Fruit fly (Drosophila melanogaster): Measurements from ENCODE around the gene msb1l.
A peak's percentile ranks its signal among the peaks of the same experiment; 100 is the strongest.

Gene msb1l

DNA sequence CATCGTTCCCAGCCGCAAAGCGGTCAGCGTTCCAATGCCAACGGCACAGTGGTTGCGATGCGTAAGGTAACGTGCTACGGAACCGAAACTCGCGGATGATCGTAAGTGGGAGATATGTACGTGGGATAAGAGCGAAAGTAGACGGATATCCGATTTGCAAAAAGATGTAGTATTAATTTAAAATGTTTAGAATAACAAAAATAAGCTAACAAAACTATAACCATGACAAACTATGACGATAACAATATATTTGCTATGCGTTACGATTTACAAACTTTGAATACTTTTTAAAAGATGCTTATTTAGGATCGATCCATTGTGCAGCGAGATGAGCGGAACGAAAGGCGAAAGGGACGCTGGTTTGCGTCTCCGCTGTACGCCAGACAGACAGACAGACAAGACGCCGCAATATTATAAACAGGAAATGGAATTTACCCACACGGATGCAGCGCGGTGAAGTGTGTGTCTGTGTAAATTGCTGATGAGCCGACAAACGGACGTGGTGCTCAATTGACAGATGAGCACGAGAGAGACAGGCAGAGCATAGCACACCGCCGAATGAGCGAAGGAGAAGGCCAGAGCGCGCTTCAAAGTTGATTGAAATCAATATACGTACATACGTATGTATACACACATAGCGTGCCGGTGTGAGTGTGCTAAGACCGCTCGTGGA, 1.7 kb upstream of the msb1l start:
- TF ChIP-seq CG13204 (GFP tag; optimal IDR thresholded peaks at IDR 0.05) = peak; percentile 91
- TF ChIP-seq CG8159 (tag; optimal IDR thresholded peaks at IDR 0.05) = peak; percentile 97
- peak; percentile 83 for TF ChIP-seq rn (GFP tag; IDR thresholded peaks at IDR 0.05)
- peak; percentile 93 for TF ChIP-seq Snoo (tag; optimal IDR thresholded peaks at IDR 0.05)
- TF ChIP-seq D1 (tag; optimal IDR thresholded peaks at IDR 0.05) = peak; percentile 94
- peak; percentile 98 for TF ChIP-seq CG8301 (tag; optimal IDR thresholded peaks at IDR 0.05)
- peak; percentile 86 for TF ChIP-seq gl (tag; optimal IDR thresholded peaks at IDR 0.05)
- peak; percentile 92 for TF ChIP-seq CG4496 (GFP tag; IDR thresholded peaks at IDR 0.05)
- peak; percentile 99 for TF ChIP-seq CG14655 (GFP tag; optimal IDR thresholded peaks at IDR 0.05)
- TF ChIP-seq Pif1B (GFP tag; optimal IDR thresholded peaks at IDR 0.05) = peak; percentile 93
- TF ChIP-seq CG12605 (GFP tag; IDR thresholded peaks at IDR 0.05) = peak; percentile 82
- TF ChIP-seq CG34367 (tag; optimal IDR thresholded peaks at IDR 0.05) = peak; percentile 96
- TF ChIP-seq EcR (GFP tag; optimal IDR thresholded peaks at IDR 0.05) = peak; percentile 43
- peak; percentile 95 for TF ChIP-seq fd96Ca (GFP tag; IDR thresholded peaks at IDR 0.05)
- peak; percentile 95 for TF ChIP-seq CG15710 (tag; optimal IDR thresholded peaks at IDR 0.05)
- peak; percentile 95 for TF ChIP-seq CG17806 (tag; optimal IDR thresholded peaks at IDR 0.05)
- TF ChIP-seq Ets98B (GFP tag; IDR thresholded peaks at IDR 0.05) = peak; percentile 88
- TF ChIP-seq Pif1A (GFP tag; optimal IDR thresholded peaks at IDR 0.05) = peak; percentile 96
- TF ChIP-seq CG10348 (GFP tag; IDR thresholded peaks at IDR 0.05) = peak; percentile 85
- TF ChIP-seq CG32121 (GFP tag; IDR thresholded peaks at IDR 0.05) = peak; percentile 91
- TF ChIP-seq CG9948 (tag; optimal IDR thresholded peaks at IDR 0.05) = peak; percentile 98

DNA sequence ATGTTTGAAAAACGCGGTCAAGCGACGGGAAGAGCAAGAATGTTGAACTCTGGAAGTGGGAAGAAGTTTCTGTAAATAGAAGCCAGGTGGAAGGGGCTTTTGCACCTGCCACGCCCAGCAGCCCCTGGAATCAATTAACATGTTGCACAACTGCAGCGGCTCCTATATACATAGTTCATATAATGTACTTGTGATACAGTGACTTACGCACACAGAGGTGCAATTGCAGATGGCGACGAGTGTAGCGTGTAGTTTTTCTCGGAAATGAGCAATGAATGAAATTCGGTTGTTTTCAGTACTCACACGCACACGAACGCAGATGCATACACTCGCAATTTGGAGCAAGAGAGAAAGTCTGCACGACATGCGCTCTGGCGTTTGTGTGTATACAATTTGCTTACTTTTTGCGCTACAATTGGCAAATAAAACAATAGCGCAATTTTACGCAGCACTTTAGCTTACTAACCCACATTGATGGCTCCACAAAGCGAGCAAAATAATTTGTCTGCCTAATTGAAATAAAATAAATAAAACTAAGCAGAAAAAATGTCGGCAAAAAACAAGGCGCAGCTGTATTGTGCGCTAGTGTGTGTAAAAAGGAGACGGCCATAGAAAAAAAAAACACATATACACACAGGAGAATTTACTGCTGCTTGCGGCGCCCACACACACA, 1.1 kb upstream of the msb1l start:
- TF ChIP-seq EcR (GFP tag; optimal IDR thresholded peaks at IDR 0.05) = no peak
- no peak for TF ChIP-seq CG8301 (tag; optimal IDR thresholded peaks at IDR 0.05)
- TF ChIP-seq CG4496 (GFP tag; IDR thresholded peaks at IDR 0.05) = no peak
- 0 out of 3 replicates have a peak, but pooled peaks have one; percentile 19 for TF ChIP-seq fd96Ca (GFP tag; IDR thresholded peaks at IDR 0.05)
- 0 out of 2 replicates have a peak, but pooled peaks have one; percentile 18 for TF ChIP-seq CG12605 (GFP tag; IDR thresholded peaks at IDR 0.05)
- TF ChIP-seq Snoo (tag; optimal IDR thresholded peaks at IDR 0.05) = no peak
- TF ChIP-seq D1 (tag; optimal IDR thresholded peaks at IDR 0.05) = no peak
- no peak for TF ChIP-seq Pif1B (GFP tag; optimal IDR thresholded peaks at IDR 0.05)
- TF ChIP-seq gl (tag; optimal IDR thresholded peaks at IDR 0.05) = no peak
- TF ChIP-seq CG13204 (GFP tag; optimal IDR thresholded peaks at IDR 0.05) = no peak
- no peak for TF ChIP-seq rn (GFP tag; IDR thresholded peaks at IDR 0.05)
- no peak for TF ChIP-seq CG14655 (GFP tag; optimal IDR thresholded peaks at IDR 0.05)
- peak; percentile 8; the same call in 1 of the 2 replicates for TF ChIP-seq Ets98B (GFP tag; IDR thresholded peaks at IDR 0.05)
- peak; percentile 6 for TF ChIP-seq CG8159 (tag; optimal IDR thresholded peaks at IDR 0.05)
- peak; percentile 15 for TF ChIP-seq CG34367 (tag; optimal IDR thresholded peaks at IDR 0.05)
- TF ChIP-seq CG15710 (tag; optimal IDR thresholded peaks at IDR 0.05) = no peak
- peak; percentile 12 for TF ChIP-seq CG32121 (GFP tag; IDR thresholded peaks at IDR 0.05)
- TF ChIP-seq CG10348 (GFP tag; IDR thresholded peaks at IDR 0.05) = no peak
- no peak for TF ChIP-seq Pif1A (GFP tag; optimal IDR thresholded peaks at IDR 0.05)
- no peak for TF ChIP-seq CG17806 (tag; optimal IDR thresholded peaks at IDR 0.05)
- TF ChIP-seq CG9948 (tag; optimal IDR thresholded peaks at IDR 0.05) = no peak

DNA sequence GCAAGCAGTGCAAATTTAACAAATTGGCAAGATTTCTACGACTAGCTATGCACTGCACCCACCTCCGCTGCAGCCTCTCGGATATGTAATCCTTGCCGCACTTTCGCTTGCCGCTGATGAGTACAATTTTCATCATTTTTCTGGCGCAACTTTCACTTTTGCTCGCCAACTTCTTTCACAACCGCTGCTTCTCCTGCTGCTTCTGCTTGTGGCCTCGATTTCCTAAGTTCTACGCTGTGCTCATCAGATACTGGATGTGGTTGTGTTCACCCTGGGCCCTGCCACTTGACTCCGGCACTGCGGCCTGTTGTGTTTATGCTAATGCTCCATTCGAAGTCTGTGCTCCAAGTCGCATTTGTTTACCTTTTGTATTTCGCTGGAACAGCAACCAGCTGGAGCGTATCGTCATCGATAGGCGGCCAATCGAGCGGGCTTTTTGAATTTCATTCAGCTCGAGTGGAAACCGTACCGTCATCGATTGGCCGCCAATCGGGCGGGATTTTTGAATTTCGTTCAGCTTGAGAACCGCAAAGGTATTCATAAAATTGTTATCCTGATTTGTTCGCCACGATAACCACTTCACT, 2.6 kb downstream of the msb1l start, which contains the start of gene Pmvk:
TSS of gene Pmvk (minus strand) at position 357 of the 584 bp plus-strand sequence.
- TF ChIP-seq CG8301 (tag; optimal IDR thresholded peaks at IDR 0.05) (peak; percentile 31), Pif1A (GFP tag; optimal IDR thresholded peaks at IDR 0.05) (no peak)

DNA sequence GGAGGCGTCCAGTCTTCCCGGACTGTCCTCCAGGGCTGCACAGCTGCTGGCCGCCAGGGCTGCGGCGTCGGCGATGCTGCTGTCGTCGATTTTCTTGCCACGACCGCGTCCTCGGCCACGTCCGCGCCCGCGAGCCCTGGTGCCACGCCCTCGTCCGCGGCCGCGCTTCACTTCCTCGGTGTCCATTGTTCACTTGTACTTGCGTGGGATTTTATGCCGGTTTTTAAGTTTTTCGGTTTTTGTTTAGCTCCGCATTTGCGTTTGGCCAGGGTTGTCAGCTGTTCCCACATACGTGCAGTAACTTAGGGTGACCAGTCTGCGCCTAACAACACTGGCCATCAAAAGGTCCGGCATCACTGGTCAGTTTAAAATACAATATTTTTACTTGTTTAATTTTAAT, 4.7 kb downstream of the msb1l start, which contains the start of gene Hakai:
TSS of gene Hakai (minus strand) at position 290 of the 400 bp plus-strand sequence.
- TF ChIP-seq rn (GFP tag; IDR thresholded peaks at IDR 0.05) (0 out of 2 replicates have a peak, but pooled peaks have one; percentile 21), fd96Ca (GFP tag; IDR thresholded peaks at IDR 0.05) (peak; percentile 70), Pif1B (GFP tag; optimal IDR thresholded peaks at IDR 0.05) (peak; percentile 19), CG15710 (tag; optimal IDR thresholded peaks at IDR 0.05) (peak; percentile 12), CG9948 (tag; optimal IDR thresholded peaks at IDR 0.05) (no peak), CG8159 (tag; optimal IDR thresholded peaks at IDR 0.05) (peak; percentile 29), CG4496 (GFP tag; IDR thresholded peaks at IDR 0.05) (0 out of 3 replicates have a peak, but pooled peaks have one; percentile 60), Snoo (tag; optimal IDR thresholded peaks at IDR 0.05) (peak; percentile 37), CG34367 (tag; optimal IDR thresholded peaks at IDR 0.05) (no peak), Ets98B (GFP tag; IDR thresholded peaks at IDR 0.05) (0 out of 2 replicates have a peak, but pooled peaks have one; percentile 7), CG8301 (tag; optimal IDR thresholded peaks at IDR 0.05) (no peak)

DNA sequence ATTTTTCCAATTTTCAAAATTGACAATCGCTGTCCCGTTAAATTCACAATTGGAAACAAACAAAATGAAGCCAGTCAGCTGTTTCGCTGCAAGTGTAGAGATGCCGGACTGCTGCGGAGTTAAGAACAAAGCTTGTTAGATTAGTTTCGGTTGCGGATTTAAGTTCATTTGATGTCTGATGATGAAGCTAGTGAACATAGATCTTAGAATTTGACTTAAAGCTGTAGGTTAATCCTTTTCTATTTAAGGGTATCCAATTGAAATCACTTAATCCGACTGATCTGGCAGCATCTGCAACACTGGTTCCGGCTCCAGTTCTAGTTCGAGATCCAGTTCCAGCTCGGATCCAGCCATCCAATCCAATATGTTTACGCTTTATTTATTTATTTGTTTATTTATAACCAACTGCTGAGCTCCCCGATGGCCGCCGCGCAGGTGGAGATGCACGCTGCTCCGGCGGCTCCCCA, 6.5 kb downstream of the msb1l start, which contains the start of the genes PCNA2 and CG10366:
TSS of gene PCNA2 (minus strand) at position 65 of the 467 bp plus-strand sequence.
TSS of gene CG10366 (plus strand) at position 310 of the 467 bp plus-strand sequence.
- TF ChIP-seq CG10348 (GFP tag; IDR thresholded peaks at IDR 0.05) (no peak), CG15710 (tag; optimal IDR thresholded peaks at IDR 0.05) (peak; percentile 61), CG13204 (GFP tag; optimal IDR thresholded peaks at IDR 0.05) (no peak), Pif1A (GFP tag; optimal IDR thresholded peaks at IDR 0.05) (no peak), fd96Ca (GFP tag; IDR thresholded peaks at IDR 0.05) (peak; percentile 26; the same call in 1 of the 3 replicates), CG4496 (GFP tag; IDR thresholded peaks at IDR 0.05) (no peak), rn (GFP tag; IDR thresholded peaks at IDR 0.05) (no peak), Snoo (tag; optimal IDR thresholded peaks at IDR 0.05) (peak; percentile 40), CG12605 (GFP tag; IDR thresholded peaks at IDR 0.05) (no peak), CG8301 (tag; optimal IDR thresholded peaks at IDR 0.05) (peak; percentile 7), CG8159 (tag; optimal IDR thresholded peaks at IDR 0.05) (peak; percentile 54), CG14655 (GFP tag; optimal IDR thresholded peaks at IDR 0.05) (no peak), CG9948 (tag; optimal IDR thresholded peaks at IDR 0.05) (peak; percentile 31), Ets98B (GFP tag; IDR thresholded peaks at IDR 0.05) (no peak), EcR (GFP tag; optimal IDR thresholded peaks at IDR 0.05) (peak; percentile 33), CG32121 (GFP tag; IDR thresholded peaks at IDR 0.05) (no peak), Pif1B (GFP tag; optimal IDR thresholded peaks at IDR 0.05) (no peak), CG34367 (tag; optimal IDR thresholded peaks at IDR 0.05) (peak; percentile 10), CG17806 (tag; optimal IDR thresholded peaks at IDR 0.05) (peak; percentile 55), D1 (tag; optimal IDR thresholded peaks at IDR 0.05) (no peak), gl (tag; optimal IDR thresholded peaks at IDR 0.05) (peak; percentile 29)

Measured in whole organism, pupa.